Fruit fly (Drosophila melanogaster): Measurements from ENCODE around the gene CG32572.

CG32572 gene

DNA sequence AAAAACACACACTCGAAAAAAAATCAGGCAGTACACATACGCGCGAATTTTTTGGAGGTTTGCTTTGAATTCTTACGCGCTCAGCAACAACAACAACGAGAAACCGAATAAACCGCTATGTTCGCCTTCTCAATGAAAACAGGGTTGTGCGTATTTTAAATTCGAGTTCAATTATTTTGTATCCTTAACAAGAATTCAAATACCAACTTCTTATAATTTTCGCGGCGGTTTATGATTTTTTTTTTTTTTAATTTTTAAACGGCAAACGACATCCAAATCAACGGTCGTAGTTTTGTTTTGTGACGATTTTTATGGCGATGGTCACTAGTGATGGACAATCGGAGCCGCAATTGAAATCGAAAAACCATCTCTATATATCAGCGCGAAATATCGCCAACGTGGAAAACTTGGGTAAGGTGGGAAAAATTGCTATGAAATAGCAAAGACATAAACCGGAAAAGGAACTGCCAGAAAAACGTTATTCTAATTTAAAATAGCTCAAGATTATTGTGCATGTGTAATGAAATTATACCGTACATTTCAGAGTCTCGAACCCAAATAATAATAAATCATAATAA, 30.7 kb downstream of the CG32572 start, which contains the start of gene goe (continued):
- TF ChIP-seq CG3065 (GFP tag; optimal IDR thresholded peaks at IDR 0.05): peak; percentile 73
- peak; percentile 82 for TF ChIP-seq CG12942 (GFP tag; optimal IDR thresholded peaks at IDR 0.05)
- no peak for TF ChIP-seq crol (GFP tag; IDR thresholded peaks at IDR 0.05)
- peak; percentile 73; the same call in 2 of the 3 replicates for TF ChIP-seq sr (GFP tag; IDR thresholded peaks at IDR 0.05)
- TF ChIP-seq CG14441 (GFP tag; IDR thresholded peaks at IDR 0.05): peak; percentile 78
- peak; percentile 57 for TF ChIP-seq CG1024 (GFP tag; IDR thresholded peaks at IDR 0.05)
- TF ChIP-seq grau (tag; optimal IDR thresholded peaks at IDR 0.05): peak; percentile 76
- TF ChIP-seq CG4707 (GFP tag; optimal IDR thresholded peaks at IDR 0.05): peak; percentile 63
- TF ChIP-seq D19B (GFP tag; optimal IDR thresholded peaks at IDR 0.05): peak; percentile 20
- peak; percentile 38 for TF ChIP-seq kay (GFP tag; optimal IDR thresholded peaks at IDR 0.05)
- no peak for TF ChIP-seq z (GFP tag; IDR thresholded peaks at IDR 0.05)
- no peak for TF ChIP-seq Doc2 (GFP tag; IDR thresholded peaks at IDR 0.05)
- TF ChIP-seq da (GFP tag; optimal IDR thresholded peaks at IDR 0.05): peak; percentile 75
- peak; percentile 95 for TF ChIP-seq pita (GFP tag; optimal IDR thresholded peaks at IDR 0.05)
- peak; percentile 66 for TF ChIP-seq pum (GFP tag; optimal IDR thresholded peaks at IDR 0.05)
- peak; percentile 68 for TF ChIP-seq ranshi (GFP tag; IDR thresholded peaks at IDR 0.05)
- peak; percentile 83 for TF ChIP-seq caup (GFP tag; optimal IDR thresholded peaks at IDR 0.05; ENCODE audit: severe bottlenecking)
- TF ChIP-seq unc-4 (GFP tag; IDR thresholded peaks at IDR 0.05; ENCODE audit: partially characterized antibody): peak; percentile 81
- TF ChIP-seq bsh (GFP tag; optimal IDR thresholded peaks at IDR 0.05): peak in 1 of 2 experiments; percentile 63
- no peak for TF ChIP-seq zf30C (GFP tag; optimal IDR thresholded peaks at IDR 0.05)
- TF ChIP-seq Side (GFP tag; optimal IDR thresholded peaks at IDR 0.05): peak; percentile 87
- TF ChIP-seq ttk (GFP tag; IDR thresholded peaks at IDR 0.05): peak; percentile 74
- TF ChIP-seq gt (GFP tag; IDR thresholded peaks at IDR 0.05): peak; percentile 22; the same call in 1 of the 2 replicates
- peak; percentile 24; the same call in 1 of the 2 replicates for TF ChIP-seq esg (GFP tag; conservative IDR thresholded peaks at IDR 0.05)
- TF ChIP-seq lmd (GFP tag; IDR thresholded peaks at IDR 0.05): peak; percentile 73
- no peak for TF ChIP-seq fd64A (GFP tag; optimal IDR thresholded peaks at IDR 0.05)
- peak; percentile 72 for TF ChIP-seq sisA (GFP tag; IDR thresholded peaks at IDR 0.05)
- TF ChIP-seq zen (tag; optimal IDR thresholded peaks at IDR 0.05): peak; percentile 56
- TF ChIP-seq ken (GFP tag; IDR thresholded peaks at IDR 0.05): peak; percentile 88
- peak; percentile 95 for TF ChIP-seq bbx (GFP tag; IDR thresholded peaks at IDR 0.05; ENCODE audit: partially characterized antibody)
- TF ChIP-seq chinmo (GFP tag; IDR thresholded peaks at IDR 0.05; ENCODE audit: partially characterized antibody): peak; percentile 91; the same call in 3 of the 4 replicates
- TF ChIP-seq fd3F (GFP tag; optimal IDR thresholded peaks at IDR 0.05): peak; percentile 39
- peak; percentile 94 for TF ChIP-seq inv (GFP tag; IDR thresholded peaks at IDR 0.05; ENCODE audit: partially characterized antibody)
- no peak for TF ChIP-seq Dip2 (GFP tag; IDR thresholded peaks at IDR 0.05)
- TF ChIP-seq sqz (GFP tag; optimal IDR thresholded peaks at IDR 0.05): no peak
- TF ChIP-seq amos (GFP tag; IDR thresholded peaks at IDR 0.05; ENCODE audit: partially characterized antibody): peak; percentile 97
- TF ChIP-seq nerfin-2 (GFP tag; IDR thresholded peaks at IDR 0.05; ENCODE audit: partially characterized antibody): peak; percentile 64
- TF ChIP-seq CG6791 (GFP tag; IDR thresholded peaks at IDR 0.05; ENCODE audit: partially characterized antibody): peak; percentile 83

DNA sequence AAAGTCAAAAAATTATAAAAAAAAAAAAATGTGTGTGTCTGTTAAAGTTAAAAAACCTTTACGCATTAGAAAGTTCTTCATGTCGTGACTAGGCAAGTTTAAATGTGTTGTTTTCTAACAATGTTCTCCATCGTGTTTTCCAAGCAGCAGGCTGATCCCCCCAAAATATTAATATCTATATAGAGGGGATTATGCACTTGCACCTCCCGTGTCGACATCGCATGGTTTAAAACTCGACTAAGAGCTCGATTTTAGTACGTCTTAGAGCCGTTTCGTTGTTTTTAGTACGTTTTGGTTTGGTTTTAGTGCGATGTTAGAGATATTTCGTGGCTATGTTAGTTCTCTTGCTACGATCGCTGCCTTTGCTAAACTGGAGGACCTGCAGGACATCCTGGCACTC, 32.1 kb downstream of the CG32572 start:
- TF ChIP-seq Antp (GFP tag; optimal IDR thresholded peaks at IDR 0.05) (no peak), knrl (GFP tag; IDR thresholded peaks at IDR 0.05; ENCODE audit: partially characterized antibody) (no peak), CTCF (GFP tag; optimal IDR thresholded peaks at IDR 0.05) (peak; percentile 60), Myb (GFP tag; optimal IDR thresholded peaks at IDR 0.05) (no peak), Ets97D (GFP tag; optimal IDR thresholded peaks at IDR 0.05) (peak; percentile 20), CG12769 (tag; optimal IDR thresholded peaks at IDR 0.05) (no peak), MBD-R2 (GFP tag; IDR thresholded peaks at IDR 0.05) (no peak), row (GFP tag; IDR thresholded peaks at IDR 0.05) (no peak), CG9727 (GFP tag; optimal IDR thresholded peaks at IDR 0.05) (no peak), CG11504 (tag; optimal IDR thresholded peaks at IDR 0.05) (no peak), klu (GFP tag; IDR thresholded peaks at IDR 0.05) (no peak), Dref (GFP tag; IDR thresholded peaks at IDR 0.05) (no peak), CG10979 (tag; optimal IDR thresholded peaks at IDR 0.05) (no peak), pita (GFP tag; optimal IDR thresholded peaks at IDR 0.05) (peak; percentile 39), BEAF-32 (GFP tag; optimal IDR thresholded peaks at IDR 0.05) (peak; percentile 5)
